Fruit fly (Drosophila melanogaster): ENCODE measurements around the gene gogo.

DNA sequence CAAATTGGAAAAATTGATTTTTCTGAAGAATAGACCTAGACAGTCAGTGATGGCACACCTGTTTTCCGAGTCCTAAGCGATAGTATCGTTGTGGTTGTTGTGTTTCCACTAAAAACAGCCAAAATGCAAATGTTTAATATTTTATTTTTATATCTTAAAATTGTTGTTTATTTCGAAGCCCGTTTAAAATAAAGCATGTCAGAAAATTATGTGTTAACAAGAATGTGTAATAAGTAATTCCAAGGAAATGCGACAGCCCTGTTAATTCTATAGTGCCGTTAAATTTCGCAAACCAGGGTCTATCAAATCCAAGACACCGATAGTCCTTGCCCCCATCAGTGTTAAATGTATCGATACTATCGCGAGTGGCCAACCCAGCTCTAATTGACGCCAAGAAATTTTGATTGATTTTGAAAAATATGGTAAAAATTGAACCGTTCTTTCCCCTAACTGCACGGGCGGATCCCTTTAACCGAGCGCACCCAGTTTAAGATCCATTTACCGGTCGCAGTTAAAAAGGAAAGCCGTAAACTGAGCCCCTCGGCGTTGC is 7.2 kb upstream of the gogo start, which contains the start of gene Pex23:
- TF ChIP-seq CG32121 (GFP tag; IDR thresholded peaks at IDR 0.05) (peak; percentile 49; the same call in 1 of the 2 replicates), CG10348 (GFP tag; IDR thresholded peaks at IDR 0.05) (peak; percentile 51; the same call in 1 of the 2 replicates), EcR (GFP tag; optimal IDR thresholded peaks at IDR 0.05) (no peak), CG13204 (GFP tag; optimal IDR thresholded peaks at IDR 0.05) (no peak), Ets98B (GFP tag; IDR thresholded peaks at IDR 0.05) (peak; percentile 68), Pif1B (GFP tag; optimal IDR thresholded peaks at IDR 0.05) (no peak), CG4496 (GFP tag; IDR thresholded peaks at IDR 0.05) (peak; percentile 83), gl (tag; optimal IDR thresholded peaks at IDR 0.05) (no peak), Snoo (tag; optimal IDR thresholded peaks at IDR 0.05) (peak; percentile 59), fd96Ca (GFP tag; IDR thresholded peaks at IDR 0.05) (peak; percentile 78), CG8301 (tag; optimal IDR thresholded peaks at IDR 0.05) (no peak), D1 (tag; optimal IDR thresholded peaks at IDR 0.05) (no peak), CG9948 (tag; optimal IDR thresholded peaks at IDR 0.05) (peak; percentile 44)

Measured in whole organism, pupa.